Worm (Caenorhabditis elegans) whole organism, L3 larva: ENCODE measurements around the gene sra-2.

ENCODE experiments used
- R02D3.7 ChIP-seq: fragments of 150-350 bp; optimal IDR thresholded peaks from 2 replicates; lab custom pipeline; 2014; ENCODE audit warnings: missing biosample characterization, missing genetic modification characterization
- ZK546.5 ChIP-seq: sonication (generic microtip); optimal IDR thresholded peaks from 2 replicates; lab custom pipeline; 2017; ENCODE audit warnings: missing biosample characterization, missing genetic modification characterization
- ama-1 ChIP-seq: fragments of 150-350 bp; optimal IDR thresholded peaks from 2 replicates; lab custom pipeline; 2018
- ceh-16 ChIP-seq: sonication (generic microtip); optimal IDR thresholded peaks from 2 replicates; lab custom pipeline; 2017; ENCODE audit warnings: missing biosample characterization, missing genetic modification characterization
- ceh-28 ChIP-seq: fragments of 150-350 bp; optimal IDR thresholded peaks from 2 replicates; lab custom pipeline; 2014; ENCODE audit warnings: missing biosample characterization, missing genetic modification reagents, missing genetic modification characterization
- egl-27 ChIP-seq: sonication (generic microtip); optimal IDR thresholded peaks from 4 replicates; lab custom pipeline; 2017; ENCODE audit warnings: missing biosample characterization, missing genetic modification reagents, missing genetic modification characterization
- elt-1 ChIP-seq: fragments of 150-350 bp; optimal IDR thresholded peaks from 2 replicates; lab custom pipeline; 2014; ENCODE audit warnings: missing biosample characterization, missing genetic modification characterization
- elt-2 ChIP-seq: sonication (generic microtip); optimal IDR thresholded peaks from 2 replicates; lab custom pipeline; 2016; ENCODE audit warnings: missing genetic modification reagents, mild to moderate bottlenecking, missing genetic modification characterization, missing compliant biosample characterization
- elt-3 ChIP-seq, 3 experiments: fragments of 150-350 bp in 1 of 3; sonication (generic microtip) in 2 of 3; optimal IDR thresholded peaks; 2 replicates in 2 of 3; 4 replicates in 1 of 3; lab custom pipeline; 2014 to 2017; ENCODE audit warnings: missing biosample characterization in 3 of 3, missing genetic modification characterization in 3 of 3
- eor-1 ChIP-seq, 2 experiments: fragments of 150-350 bp; optimal IDR thresholded peaks; 2 replicates each; lab custom pipeline; 2014 to 2018; ENCODE audit warnings: missing biosample characterization in 2 of 2, missing genetic modification characterization in 2 of 2
- fkh-2 ChIP-seq: fragments of 150-350 bp; optimal IDR thresholded peaks from 2 replicates; lab custom pipeline; 2014; ENCODE audit warnings: missing biosample characterization, missing genetic modification reagents, missing genetic modification characterization
- fos-1 ChIP-seq: fragments of 150-350 bp; optimal IDR thresholded peaks from 2 replicates; lab custom pipeline; 2014; ENCODE audit warnings: missing biosample characterization, missing genetic modification characterization
- hmg-11 ChIP-seq: sonication (generic microtip); optimal IDR thresholded peaks from 2 replicates; lab custom pipeline; 2016; ENCODE audit warnings: missing genetic modification characterization, missing compliant biosample characterization
- jun-1 ChIP-seq: fragments of 150-350 bp; optimal IDR thresholded peaks from 2 replicates; lab custom pipeline; 2014; ENCODE audit warnings: missing biosample characterization, missing genetic modification reagents, missing genetic modification characterization
- lin-15B ChIP-seq: fragments of 150-350 bp; optimal IDR thresholded peaks from 2 replicates; lab custom pipeline; 2014; ENCODE audit warnings: missing biosample characterization, missing genetic modification characterization
- lin-39 ChIP-seq: fragments of 150-350 bp; optimal IDR thresholded peaks from 2 replicates; lab custom pipeline; 2018; ENCODE audit warnings: missing biosample characterization, missing genetic modification reagents, missing genetic modification characterization
- lsy-12 ChIP-seq: sonication (generic microtip); optimal IDR thresholded peaks from 2 replicates; lab custom pipeline; 2016; ENCODE audit warnings: mild to moderate bottlenecking, missing genetic modification characterization, missing compliant biosample characterization
- mml-1 ChIP-seq: fragments of 150-350 bp; sonication (generic microtip); optimal IDR thresholded peaks from 3 replicates; lab custom pipeline; 2014; ENCODE audit warnings: missing biosample characterization, missing genetic modification characterization
- nfya-1 ChIP-seq: sonication (generic microtip); optimal IDR thresholded peaks from 2 replicates; lab custom pipeline; 2017; ENCODE audit warnings: missing genetic modification characterization, mild to moderate bottlenecking, missing compliant biosample characterization, antibody characterized with exemption, moderate library complexity; ENCODE audit not compliant: insufficient read depth
- nhr-11 ChIP-seq: fragments of 150-350 bp; optimal IDR thresholded peaks from 2 replicates; lab custom pipeline; 2014; ENCODE audit warnings: missing biosample characterization, missing genetic modification characterization
- nhr-12 ChIP-seq: fragments of 150-350 bp; optimal IDR thresholded peaks from 2 replicates; lab custom pipeline; 2014; ENCODE audit warnings: missing biosample characterization, missing genetic modification characterization
- nhr-237 ChIP-seq: fragments of 150-350 bp; optimal IDR thresholded peaks from 2 replicates; lab custom pipeline; 2014; ENCODE audit warnings: missing biosample characterization, missing genetic modification characterization
- nhr-25 ChIP-seq: sonication (generic microtip); optimal IDR thresholded peaks from 2 replicates; lab custom pipeline; 2017; ENCODE audit warnings: missing biosample characterization, missing genetic modification characterization
- nhr-28 ChIP-seq: fragments of 150-350 bp; optimal IDR thresholded peaks from 2 replicates; lab custom pipeline; 2014; ENCODE audit warnings: missing biosample characterization, missing genetic modification characterization
- nhr-43 ChIP-seq: sonication (generic microtip); optimal IDR thresholded peaks from 2 replicates; lab custom pipeline; 2016; ENCODE audit warnings: mild to moderate bottlenecking, missing genetic modification characterization, missing compliant biosample characterization; ENCODE audit not compliant: poor library complexity, severe bottlenecking
- nhr-77 ChIP-seq: fragments of 150-350 bp; optimal IDR thresholded peaks from 2 replicates; lab custom pipeline; 2014; ENCODE audit warnings: missing biosample characterization, missing genetic modification characterization
- pha-4 ChIP-seq: fragments of 150-350 bp; optimal IDR thresholded peaks from 2 replicates; lab custom pipeline; 2014; ENCODE audit warnings: missing biosample characterization, missing genetic modification reagents, missing genetic modification characterization
- pqm-1 ChIP-seq: fragments of 150-350 bp; optimal IDR thresholded peaks from 2 replicates; lab custom pipeline; 2017; ENCODE audit warnings: missing biosample characterization, missing genetic modification characterization, inconsistent platforms
- skn-1 ChIP-seq: fragments of 150-350 bp; optimal IDR thresholded peaks from 2 replicates; lab custom pipeline; 2014; ENCODE audit warnings: missing biosample characterization, missing genetic modification characterization
- tbx-2 ChIP-seq: sonication (generic microtip); optimal IDR thresholded peaks from 2 replicates; lab custom pipeline; 2016; ENCODE audit warnings: mild to moderate bottlenecking, missing genetic modification characterization, missing compliant biosample characterization
- unc-62 ChIP-seq: fragments of 150-350 bp; sonication (generic microtip); optimal IDR thresholded peaks from 4 replicates; lab custom pipeline; 2014; ENCODE audit warnings: missing biosample characterization, missing genetic modification reagents, missing genetic modification characterization
- zag-1 ChIP-seq: fragments of 150-350 bp; optimal IDR thresholded peaks from 2 replicates; lab custom pipeline; 2014; ENCODE audit warnings: missing biosample characterization, missing genetic modification characterization
- ztf-4 ChIP-seq: fragments of 150-350 bp; optimal IDR thresholded peaks from 2 replicates; lab custom pipeline; 2014; ENCODE audit warnings: missing biosample characterization, missing genetic modification characterization

The sra-2 gene

DNA sequence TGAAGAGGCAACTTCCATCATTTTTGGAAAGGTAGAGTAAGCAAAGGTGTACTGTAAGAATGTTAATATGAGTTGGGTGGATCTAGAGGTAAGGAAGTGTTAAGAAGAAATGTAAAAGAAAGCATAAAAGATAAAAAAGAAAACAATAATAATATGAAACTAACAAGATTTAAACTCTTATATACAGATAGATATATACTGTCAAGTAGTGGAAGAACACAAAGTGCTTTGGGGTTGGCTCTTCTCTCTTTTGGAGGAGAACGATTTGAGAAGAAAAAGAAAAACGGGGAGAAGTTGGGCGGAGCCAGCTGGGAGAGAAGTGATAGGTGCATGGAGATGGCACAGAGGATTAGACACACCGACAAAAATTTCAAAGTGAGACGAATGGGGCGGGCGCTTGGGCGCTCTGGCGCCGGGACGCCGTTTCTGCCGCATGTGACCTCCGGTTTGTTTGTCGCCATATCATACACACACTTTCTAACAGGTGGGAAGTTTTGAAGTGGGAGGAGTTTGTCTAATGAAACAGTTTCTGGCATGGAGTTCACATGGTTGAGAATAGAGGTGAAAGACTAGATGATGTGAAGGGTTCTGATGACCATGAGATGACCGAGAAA lies 41.1 kb upstream of the sra-2 start, which contains the start of gene T19H5.4:
TSS of gene T19H5.4 (minus strand) at position 51 of the 614 bp plus-strand sequence.
- TF ChIP-seq jun-1 (tag; lab: Kevin White, UChicago) = peak; percentile 31
- TF ChIP-seq lin-15B (tag; lab: Kevin White, UChicago) = no peak
- peak; percentile 4 for TF ChIP-seq tbx-2 (tag; lab: Kevin White, UChicago)
- TF ChIP-seq nfya-1 = peak; percentile 78
- TF ChIP-seq elt-3 (tag; optimal IDR thresholded peaks at IDR 0.05; lab: Kevin White, UChicago) = peak in 1 of 3 experiments; percentile 39
- TF ChIP-seq lsy-12 (tag; lab: Kevin White, UChicago) = peak; percentile 14
- no peak for TF ChIP-seq ZK546.5 (tag; lab: Kevin White, UChicago)
- peak; percentile 16 for TF ChIP-seq ama-1
- TF ChIP-seq ceh-28 (tag; lab: Kevin White, UChicago) = no peak
- TF ChIP-seq pqm-1 (tag; lab: Kevin White, UChicago) = peak; percentile 34
- no peak for TF ChIP-seq R02D3.7 (tag; lab: Kevin White, UChicago)
- no peak for TF ChIP-seq zag-1 (tag; lab: Kevin White, UChicago)
- TF ChIP-seq nhr-28 = no peak
- no peak for TF ChIP-seq nhr-11
- peak; percentile 11 for TF ChIP-seq nhr-25
- peak; percentile 59 for TF ChIP-seq nhr-43 (tag; lab: Kevin White, UChicago)
- TF ChIP-seq nhr-77 (tag; lab: Kevin White, UChicago) = no peak
- TF ChIP-seq elt-2 (tag; lab: Kevin White, UChicago) = peak; percentile 82
- TF ChIP-seq pha-4 = peak; percentile 64

DNA sequence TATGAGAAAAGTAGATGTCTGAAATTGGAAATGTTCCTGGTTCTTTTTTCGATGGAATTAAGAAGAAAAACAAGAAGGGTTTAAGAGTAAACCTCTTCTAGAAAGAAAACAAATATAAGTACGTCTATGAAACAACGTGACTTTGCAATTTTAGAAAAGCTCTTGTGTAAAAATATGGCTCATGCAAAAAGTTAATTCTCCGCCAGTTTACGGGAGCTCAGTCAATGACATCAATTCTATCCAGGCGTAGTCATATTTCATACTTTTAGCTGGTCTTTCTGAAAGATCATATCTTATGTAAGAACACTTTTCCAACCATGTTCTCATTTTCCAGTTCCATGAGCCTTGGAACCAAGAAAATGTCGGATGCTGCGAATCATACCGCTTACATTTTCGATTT lies 38.7 kb upstream of the sra-2 start:
- no peak for TF ChIP-seq fkh-2 (tag; lab: Kevin White, UChicago)
- no peak for TF ChIP-seq tbx-2 (tag; lab: Kevin White, UChicago)
- TF ChIP-seq egl-27 = no peak
- no peak for TF ChIP-seq fos-1 (tag; lab: Kevin White, UChicago)
- no peak for TF ChIP-seq nhr-11
- no peak for TF ChIP-seq nhr-28
- TF ChIP-seq elt-1 (tag; lab: Kevin White, UChicago) = no peak
- TF ChIP-seq lin-15B (tag; lab: Kevin White, UChicago) = no peak
- TF ChIP-seq ceh-16 (tag; lab: Kevin White, UChicago) = no peak
- TF ChIP-seq nhr-12 = no peak
- TF ChIP-seq mml-1 (tag; lab: Kevin White, UChicago) = no peak
- no peak for TF ChIP-seq unc-62 (GFP tag; lab: Kevin White, UChicago)
- no peak for TF ChIP-seq skn-1 (tag; lab: Kevin White, UChicago)
- TF ChIP-seq ama-1 = no peak
- TF ChIP-seq ZK546.5 (tag; lab: Kevin White, UChicago) = no peak
- TF ChIP-seq nhr-25 = no peak
- TF ChIP-seq ztf-4 (tag; lab: Kevin White, UChicago) = no peak
- TF ChIP-seq zag-1 (tag; lab: Kevin White, UChicago) = no peak
- TF ChIP-seq elt-3 (tag; optimal IDR thresholded peaks at IDR 0.05; lab: Kevin White, UChicago) = no peak
- no peak for TF ChIP-seq nfya-1

DNA sequence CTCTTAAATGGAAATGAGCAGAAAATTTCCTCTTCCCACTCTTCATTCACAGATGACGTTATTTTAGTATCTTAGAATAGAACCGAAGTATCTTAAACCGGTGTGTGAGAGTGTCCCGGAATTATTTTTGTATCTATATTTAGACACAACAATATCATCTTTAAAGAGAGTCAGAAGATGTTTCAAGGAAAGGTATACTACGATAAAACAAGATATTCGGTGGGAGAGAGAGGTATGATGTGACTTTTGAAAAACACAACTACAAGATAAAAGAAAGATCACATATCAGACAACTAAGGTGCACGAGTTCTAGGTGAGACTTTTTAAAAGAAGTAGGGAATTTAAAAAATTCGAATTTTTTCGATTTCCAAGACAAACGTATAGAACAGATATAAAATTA lies 38.0 kb upstream of the sra-2 start:
- no peak for TF ChIP-seq eor-1 (tag; optimal IDR thresholded peaks at IDR 0.05; lab: Kevin White, UChicago)
- no peak for TF ChIP-seq mml-1 (tag; lab: Kevin White, UChicago)
- peak; percentile 33 for TF ChIP-seq nhr-43 (tag; lab: Kevin White, UChicago)

DNA sequence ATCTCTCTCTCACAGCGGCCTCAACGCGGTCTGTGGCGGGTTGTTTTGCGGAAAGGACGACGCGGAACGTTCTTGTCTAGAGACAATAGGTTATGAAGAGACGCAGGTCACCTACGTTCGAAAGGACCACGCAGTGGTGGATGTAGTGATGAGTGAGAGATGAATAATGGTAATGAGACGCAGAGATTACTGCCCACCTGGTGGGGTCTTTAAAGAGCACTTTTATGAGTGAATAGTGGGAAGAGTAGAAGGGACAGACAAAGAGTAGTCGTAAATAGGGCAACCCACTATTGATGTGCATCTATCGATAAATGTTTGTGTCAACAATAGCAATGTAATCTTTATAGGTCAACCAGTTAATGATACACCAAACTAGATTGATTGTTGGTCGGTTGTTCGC lies 37.5 kb upstream of the sra-2 start:
- TF ChIP-seq ama-1 = no peak
- TF ChIP-seq lin-39 (tag; lab: Kevin White, UChicago) = peak; percentile 8
- peak; percentile 40 for TF ChIP-seq pha-4
- TF ChIP-seq mml-1 (tag; lab: Kevin White, UChicago) = no peak
- TF ChIP-seq hmg-11 = peak; percentile 19

DNA sequence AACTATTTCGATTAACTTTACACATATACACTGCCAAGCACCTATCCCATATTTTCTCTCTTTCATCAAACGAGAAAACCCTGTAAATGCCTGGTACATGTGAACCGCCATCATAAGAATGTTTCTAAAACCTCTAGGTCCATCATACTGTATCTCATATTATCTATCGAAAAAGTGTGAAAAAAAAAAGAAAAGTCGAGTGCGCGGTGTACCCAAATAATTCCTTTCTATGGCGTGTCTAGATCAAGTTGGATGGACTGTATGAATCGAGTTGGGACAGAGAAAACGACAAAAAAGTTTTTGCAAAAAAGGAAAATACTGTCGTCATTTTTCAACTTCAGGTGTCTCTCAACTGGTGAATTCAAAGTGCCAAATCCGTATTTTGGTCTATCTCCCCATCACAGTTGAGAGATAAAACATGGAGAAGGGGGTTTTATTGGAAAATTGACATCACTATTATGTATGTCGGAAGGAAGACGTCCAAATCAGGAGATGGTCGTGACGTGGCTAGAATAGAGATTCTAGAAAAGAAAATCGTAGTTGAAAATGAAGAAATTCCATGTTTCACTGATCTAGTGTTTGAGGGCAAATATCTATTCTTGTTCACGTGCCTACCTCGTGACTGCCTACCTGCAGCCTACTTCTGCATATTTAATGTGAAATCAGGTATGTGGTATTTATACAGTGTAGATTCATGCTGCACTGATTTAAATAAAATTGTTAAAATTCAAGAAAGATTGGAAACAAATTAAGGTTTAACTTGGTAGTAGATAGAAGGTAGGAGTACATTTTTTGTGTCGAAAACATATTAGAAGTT lies 35.1 kb upstream of the sra-2 start:
- TF ChIP-seq nhr-43 (tag; lab: Kevin White, UChicago) (peak; percentile 42), pqm-1 (tag; lab: Kevin White, UChicago) (no peak), nhr-237 (tag; lab: Kevin White, UChicago) (no peak), mml-1 (tag; lab: Kevin White, UChicago) (peak; percentile 24)
